Fruit fly (Drosophila melanogaster): Measurements from ENCODE around the gene mri.
A peak's percentile ranks its signal among the peaks of the same experiment; 100 is the strongest.

The mri gene

DNA sequence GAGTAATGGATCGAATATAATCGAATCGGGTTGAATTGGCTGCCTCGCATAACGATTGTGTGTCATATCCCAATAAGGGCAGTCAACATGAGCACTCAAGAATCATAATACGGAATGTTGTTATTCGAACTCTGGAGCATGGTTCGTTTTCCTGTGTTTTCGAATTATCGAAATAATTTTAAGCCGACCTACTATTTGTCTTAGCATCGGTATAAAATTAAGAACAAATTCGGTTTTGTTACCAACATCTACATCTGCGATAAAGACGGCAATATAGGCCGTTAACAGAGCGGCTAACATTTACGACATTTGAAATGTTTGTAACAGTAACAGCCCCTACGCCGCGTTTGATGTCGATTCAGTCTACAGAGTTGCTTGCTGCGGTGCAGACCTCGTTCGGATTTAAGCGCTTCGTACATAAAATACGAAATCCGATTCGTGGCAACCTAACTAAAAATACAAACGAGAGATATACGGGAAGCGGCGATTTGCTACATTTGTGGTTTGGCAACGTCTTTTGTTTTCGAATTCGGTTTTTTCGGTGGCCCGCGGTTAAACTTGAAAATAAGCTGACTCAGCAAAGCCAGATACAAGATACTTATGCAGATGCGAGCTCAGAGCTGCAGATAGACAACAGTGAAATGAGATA, 39.4 kb upstream of the mri start (continued):
- TF ChIP-seq CG13775 (GFP tag; optimal IDR thresholded peaks at IDR 0.05) (no peak), so (GFP tag; IDR thresholded peaks at IDR 0.05) (peak; percentile 54; the same call in 2 of the 3 replicates), slbo (GFP tag; IDR thresholded peaks at IDR 0.05) (peak; percentile 19; the same call in 1 of the 2 replicates), CG15073 (GFP tag; optimal IDR thresholded peaks at IDR 0.05) (no peak), Med (GFP tag) (peak; percentile 91), CG6683 (GFP tag; optimal IDR thresholded peaks at IDR 0.05) (no peak), Kr (GFP tag; optimal IDR thresholded peaks at IDR 0.05) (no peak), sqz (GFP tag; optimal IDR thresholded peaks at IDR 0.05) (no peak), zen (tag; optimal IDR thresholded peaks at IDR 0.05) (no peak), CG17186 (GFP tag; optimal IDR thresholded peaks at IDR 0.05) (no peak), CG10543 (GFP tag; optimal IDR thresholded peaks at IDR 0.05) (peak; percentile 50), Asciz (GFP tag; optimal IDR thresholded peaks at IDR 0.05) (no peak), ash1 (GFP tag; optimal IDR thresholded peaks at IDR 0.05) (peak; percentile 55), CG11504 (tag; optimal IDR thresholded peaks at IDR 0.05) (peak; percentile 34), CG9797 (GFP tag; optimal IDR thresholded peaks at IDR 0.05) (no peak), danr (GFP tag; IDR thresholded peaks at IDR 0.05) (no peak), CG6654 (GFP tag; optimal IDR thresholded peaks at IDR 0.05) (no peak), CG10147 (GFP tag; optimal IDR thresholded peaks at IDR 0.05) (peak; percentile 14), CG13894 (tag; optimal IDR thresholded peaks at IDR 0.05) (peak; percentile 79), CG31365 (tag; optimal IDR thresholded peaks at IDR 0.05) (no peak), Hr39 (optimal IDR thresholded peaks at IDR 0.05) (no peak), Rx (GFP tag; IDR thresholded peaks at IDR 0.05) (no peak), CG3407 (GFP tag; optimal IDR thresholded peaks at IDR 0.05) (no peak), bsh (GFP tag; optimal IDR thresholded peaks at IDR 0.05) (no peak), CG8924 (tag; optimal IDR thresholded peaks at IDR 0.05) (peak; percentile 32), Dll (GFP tag; IDR thresholded peaks at IDR 0.05; ENCODE audit: partially characterized antibody) (no peak), Ets65A (GFP tag) (no peak), CG6791 (GFP tag; IDR thresholded peaks at IDR 0.05; ENCODE audit: partially characterized antibody) (no peak), pros (GFP tag; optimal IDR thresholded peaks at IDR 0.05) (peak; percentile 29), gt (GFP tag; IDR thresholded peaks at IDR 0.05) (no peak), CG17802 (tag; optimal IDR thresholded peaks at IDR 0.05) (no peak), usp (GFP tag; optimal IDR thresholded peaks at IDR 0.05) (no peak), da (GFP tag; optimal IDR thresholded peaks at IDR 0.05) (no peak), Bgb (GFP tag; IDR thresholded peaks at IDR 0.05; ENCODE audit: partially characterized antibody) (peak; percentile 66), btn (GFP tag; optimal IDR thresholded peaks at IDR 0.05) (no peak), CG14965 (GFP tag; optimal IDR thresholded peaks at IDR 0.05; ENCODE audit: borderline replicate concordance) (no peak), CG13123 (GFP tag; optimal IDR thresholded peaks at IDR 0.05) (no peak), CG11695 (GFP tag; IDR thresholded peaks at IDR 0.05) (no peak), ato (GFP tag; IDR thresholded peaks at IDR 0.05; ENCODE audit: partially characterized antibody) (no peak), CG12071 (GFP tag; optimal IDR thresholded peaks at IDR 0.05) (no peak), tll (GFP tag; optimal IDR thresholded peaks at IDR 0.05) (no peak), tap (tag; optimal IDR thresholded peaks at IDR 0.05) (peak; percentile 12), hkb (optimal IDR thresholded peaks at IDR 0.05) (no peak), hkb (GFP tag; IDR thresholded peaks at IDR 0.05) (peak; percentile 40; the same call in 1 of the 2 replicates), CG2202 (tag; optimal IDR thresholded peaks at IDR 0.05) (no peak), Camta (GFP tag; optimal IDR thresholded peaks at IDR 0.05) (no peak), CG9437 (GFP tag; optimal IDR thresholded peaks at IDR 0.05) (no peak), NFAT (GFP tag; IDR thresholded peaks at IDR 0.05) (peak; percentile 36; the same call in 1 of the 2 replicates), luna (GFP tag; optimal IDR thresholded peaks at IDR 0.05) (no peak), dimm (GFP tag; IDR thresholded peaks at IDR 0.05) (no peak)

Measured in whole organism, embryonic.